Worm (Caenorhabditis elegans) whole organism, L2 larva: ENCODE measurements around the gene F26D2.16.

Source experiments
- alr-1 ChIP-seq: fragments of 150-350 bp; optimal IDR thresholded peaks from 2 replicates; lab custom pipeline; 2014; ENCODE audit warnings: missing biosample characterization, missing genetic modification characterization
- aly-2 ChIP-seq: fragments of 150-350 bp; optimal IDR thresholded peaks from 2 replicates; lab custom pipeline; 2014; ENCODE audit warnings: missing biosample characterization, missing genetic modification characterization
- dmd-4 ChIP-seq: sonication (generic microtip); optimal IDR thresholded peaks from 2 replicates; lab custom pipeline; 2017; ENCODE audit warnings: missing biosample characterization, missing genetic modification characterization
- fos-1 ChIP-seq: fragments of 150-350 bp; optimal IDR thresholded peaks from 2 replicates; lab custom pipeline; 2014; ENCODE audit warnings: missing biosample characterization, missing genetic modification characterization
- mdl-1 ChIP-seq, 2 experiments: fragments of 150-350 bp in 1 of 2; sonication (generic microtip) in 1 of 2; optimal IDR thresholded peaks; 2 replicates each; lab custom pipeline; 2017; ENCODE audit warnings: missing biosample characterization in 2 of 2, missing genetic modification characterization in 2 of 2
- nhr-11 ChIP-seq: fragments of 150-350 bp; optimal IDR thresholded peaks from 2 replicates; lab custom pipeline; 2014; ENCODE audit warnings: missing biosample characterization, missing genetic modification characterization
- nhr-237 ChIP-seq: fragments of 150-350 bp; optimal IDR thresholded peaks from 2 replicates; lab custom pipeline; 2014; ENCODE audit warnings: missing biosample characterization, missing genetic modification characterization
- sma-9 ChIP-seq, 2 experiments: fragments of 150-350 bp in 1 of 2; sonication (generic microtip) in 1 of 2; optimal IDR thresholded peaks; 2 replicates each; lab custom pipeline; 2014 to 2016; ENCODE audit warnings: missing genetic modification characterization in 2 of 2, mild to moderate bottlenecking in 1 of 2, missing biosample characterization in 1 of 2, missing compliant biosample characterization in 1 of 2, missing genetic modification reagents in 1 of 2, moderate library complexity in 1 of 2
- snpc-4 ChIP-seq: fragments of 150-350 bp; optimal IDR thresholded peaks from 2 replicates; lab custom pipeline; 2014; ENCODE audit warnings: missing biosample characterization, missing genetic modification characterization
- ztf-11 ChIP-seq: sonication (generic microtip); optimal IDR thresholded peaks from 2 replicates; lab custom pipeline; 2017; ENCODE audit warnings: missing biosample characterization, missing genetic modification characterization

- TF ChIP-seq ztf-11 (tag; lab: Kevin White, UChicago) = no peak
- no peak for TF ChIP-seq alr-1 (tag; lab: Kevin White, UChicago)
- TF ChIP-seq nhr-237 (tag; lab: Kevin White, UChicago) = no peak
- TF ChIP-seq snpc-4 = no peak
- TF ChIP-seq fos-1 (tag; lab: Kevin White, UChicago) = no peak
- no peak for TF ChIP-seq mdl-1 (tag; optimal IDR thresholded peaks at IDR 0.05; lab: Kevin White, UChicago)
- no peak for TF ChIP-seq aly-2
- TF ChIP-seq sma-9 (GFP tag; optimal IDR thresholded peaks at IDR 0.05; lab: Kevin White, UChicago) = no peak
- TF ChIP-seq sma-9 (tag; optimal IDR thresholded peaks at IDR 0.05; lab: Kevin White, UChicago) = no peak
- TF ChIP-seq dmd-4 (tag; lab: Kevin White, UChicago) = no peak
- no peak for TF ChIP-seq nhr-11 (tag; lab: Kevin White, UChicago)
Observed at ce11 chrV:16467840-16468239, 48.2 kb upstream of the F26D2.16 start, which contains the start of gene sru-44.
